Worm (Caenorhabditis elegans): Measurements from ENCODE around the gene F55H2.5.
A peak's percentile ranks its signal among the peaks of the same experiment; 100 is the strongest.

Gene F55H2.5

ce11 chrIII:9465865-9466264 lies 45.4 kb upstream of the F55H2.5 start, which contains the start of gene B0464.6:
TSS of gene B0464.6 (minus strand) at chrIII:9465965.
- no peak for TF ChIP-seq nhr-12 (tag; optimal IDR thresholded peaks at IDR 0.05)

- peak; percentile 79 for TF ChIP-seq ceh-39 (tag; optimal IDR thresholded peaks at IDR 0.05)
- TF ChIP-seq bed-3 (GFP tag; optimal IDR thresholded peaks at IDR 0.05) = no peak
- peak; percentile 55 for TF ChIP-seq mep-1 (tag; optimal IDR thresholded peaks at IDR 0.05)
- no peak for TF ChIP-seq mls-2 (tag; optimal IDR thresholded peaks at IDR 0.05)
- TF ChIP-seq lsy-2 (tag; optimal IDR thresholded peaks at IDR 0.05) = peak; percentile 54
- no peak for TF ChIP-seq elt-1 (tag; optimal IDR thresholded peaks at IDR 0.05; ENCODE audit: borderline replicate concordance, insufficient read depth)
- TF ChIP-seq unc-39 (tag; optimal IDR thresholded peaks at IDR 0.05) = no peak
Measured at ce11 chrIII:9467095-9467494, 44.2 kb upstream of the F55H2.5 start, which contains the start of gene baf-1. TSS of gene baf-1 (plus strand) at chrIII:9467464.

- no peak for TF ChIP-seq drap-1 (GFP tag; optimal IDR thresholded peaks at IDR 0.05)
- TF ChIP-seq mab-5 (tag; optimal IDR thresholded peaks at IDR 0.05) = no peak
- TF ChIP-seq mls-2 (tag; optimal IDR thresholded peaks at IDR 0.05) = no peak
- no peak for TF ChIP-seq sptf-1 (tag; optimal IDR thresholded peaks at IDR 0.05)
Measured at ce11 chrIII:9467857-9468256, 43.4 kb upstream of the F55H2.5 start, which contains the start of gene tag-342. TSS of gene tag-342 (plus strand) at chrIII:9468157.

- no peak for TF ChIP-seq tbx-8 (GFP tag; optimal IDR thresholded peaks at IDR 0.05)
- TF ChIP-seq snpc-4 (tag; optimal IDR thresholded peaks at IDR 0.05) = no peak
- no peak for TF ChIP-seq unc-120 (tag; optimal IDR thresholded peaks at IDR 0.05; ENCODE audit: poor library complexity, severe bottlenecking)
- TF ChIP-seq nhr-12 (tag; optimal IDR thresholded peaks at IDR 0.05) = no peak
- TF ChIP-seq lin-13 (tag; optimal IDR thresholded peaks at IDR 0.05) = no peak
- no peak for TF ChIP-seq elt-1 (tag; optimal IDR thresholded peaks at IDR 0.05; ENCODE audit: borderline replicate concordance, insufficient read depth)
- TF ChIP-seq lin-32 (GFP tag; optimal IDR thresholded peaks at IDR 0.05) = no peak
- no peak for TF ChIP-seq mls-2 (tag; optimal IDR thresholded peaks at IDR 0.05)
- no peak for TF ChIP-seq flh-1 (GFP tag; optimal IDR thresholded peaks at IDR 0.05)
- no peak for TF ChIP-seq nhr-28 (tag; optimal IDR thresholded peaks at IDR 0.05)
- TF ChIP-seq elt-3 (tag; optimal IDR thresholded peaks at IDR 0.05) = no peak
- TF ChIP-seq lsy-2 (tag; optimal IDR thresholded peaks at IDR 0.05) = no peak
- TF ChIP-seq ces-1 (GFP tag; optimal IDR thresholded peaks at IDR 0.05) = no peak
- TF ChIP-seq cnd-1 (tag; optimal IDR thresholded peaks at IDR 0.05) = no peak
- no peak for TF ChIP-seq zip-8 (tag; optimal IDR thresholded peaks at IDR 0.05)
- TF ChIP-seq ham-2 (GFP tag; optimal IDR thresholded peaks at IDR 0.05) = no peak
- no peak for TF ChIP-seq ceh-39 (tag; optimal IDR thresholded peaks at IDR 0.05)
- TF ChIP-seq mep-1 (tag; optimal IDR thresholded peaks at IDR 0.05) = no peak
- TF ChIP-seq ceh-83 (GFP tag; optimal IDR thresholded peaks at IDR 0.05) = no peak
- TF ChIP-seq hlh-1 (tag; optimal IDR thresholded peaks at IDR 0.05) = no peak
Measured at ce11 chrIII:9471996-9472395, 39.3 kb upstream of the F55H2.5 start.

ce11 chrIII:9472464-9472863 lies 38.8 kb upstream of the F55H2.5 start:
- no peak for TF ChIP-seq ham-2 (GFP tag; optimal IDR thresholded peaks at IDR 0.05)
- TF ChIP-seq mab-5 (tag; optimal IDR thresholded peaks at IDR 0.05) = no peak
- no peak for TF ChIP-seq mep-1 (tag; optimal IDR thresholded peaks at IDR 0.05)
- TF ChIP-seq pha-4 (tag; optimal IDR thresholded peaks at IDR 0.05) = no peak
- no peak for TF ChIP-seq unc-120 (tag; optimal IDR thresholded peaks at IDR 0.05; ENCODE audit: poor library complexity, severe bottlenecking)
- TF ChIP-seq elt-3 (tag; optimal IDR thresholded peaks at IDR 0.05) = no peak
- TF ChIP-seq mls-2 (tag; optimal IDR thresholded peaks at IDR 0.05) = no peak

ce11 chrIII:9474501-9474900 lies 36.8 kb upstream of the F55H2.5 start:
- TF ChIP-seq tbx-8 (GFP tag; optimal IDR thresholded peaks at IDR 0.05) = no peak
- no peak for TF ChIP-seq M03D4.4 (tag; optimal IDR thresholded peaks at IDR 0.05)
- no peak for TF ChIP-seq ceh-83 (GFP tag; optimal IDR thresholded peaks at IDR 0.05)
- TF ChIP-seq mep-1 (tag; optimal IDR thresholded peaks at IDR 0.05) = no peak
- TF ChIP-seq bed-3 (GFP tag; optimal IDR thresholded peaks at IDR 0.05) = no peak

- TF ChIP-seq bed-3 (GFP tag; optimal IDR thresholded peaks at IDR 0.05) (no peak), unc-62 (GFP tag; optimal IDR thresholded peaks at IDR 0.05) (no peak), tbx-8 (GFP tag; optimal IDR thresholded peaks at IDR 0.05) (no peak), zip-8 (tag; optimal IDR thresholded peaks at IDR 0.05) (no peak)
Measured at ce11 chrIII:9476564-9476963, 34.7 kb upstream of the F55H2.5 start.

All from whole organism, mixed stage, embryonic.